Fruit fly (Drosophila melanogaster): ENCODE data around the gene Cpr67B.

DNA sequence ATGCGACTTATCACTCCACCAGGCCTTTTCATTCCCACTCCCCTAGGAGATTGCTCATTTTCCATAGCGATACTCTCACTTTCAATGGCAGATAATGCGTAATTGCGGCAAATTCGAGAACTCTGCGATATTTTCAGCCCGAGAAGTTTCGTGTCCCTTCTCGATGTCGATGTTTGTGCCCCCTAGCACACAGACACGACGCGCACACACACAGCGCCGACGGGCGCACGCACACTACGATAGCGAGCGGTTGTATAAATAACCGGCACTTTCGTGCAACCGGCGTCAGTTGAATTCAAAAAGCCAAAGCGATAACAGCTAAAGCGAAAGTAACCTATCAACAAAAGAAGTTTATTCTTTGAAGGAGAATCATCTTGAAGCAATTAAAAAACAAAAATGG lies 23.0 kb upstream of the Cpr67B start, which contains the start of gene Hsp23:
- TF ChIP-seq ttk (optimal IDR thresholded peaks at IDR 0.05) (no peak), Myc (optimal IDR thresholded peaks at IDR 0.05) (no peak)

Data from Kc167 (cell line).